Worm (Caenorhabditis elegans): Measurements from ENCODE around the gene M01E10.3.

ce11 chrIII:2050494-2050893, 3.5 kb downstream of the M01E10.3 start:
- TF ChIP-seq ztf-29 (GFP tag; IDR thresholded peaks at IDR 0.05) (no peak), ztf-23 (GFP tag; IDR thresholded peaks at IDR 0.05) (no peak), tab-1 (GFP tag; IDR thresholded peaks at IDR 0.05) (no peak)

Data from whole organism, midembryonic.